Worm (Caenorhabditis elegans): ENCODE data around the gene phyh-1.

The phyh-1 gene

ce11 chrIV:17269042-17269441 is 9.8 kb upstream of the phyh-1 start, which contains the start of gene atgp-1:
Gene atgp-1 (plus strand): TSS chrIV:17269342.
- no peak for TF ChIP-seq nhr-12 (tag; optimal IDR thresholded peaks at IDR 0.05)
- TF ChIP-seq drap-1 (GFP tag; optimal IDR thresholded peaks at IDR 0.05) = no peak
- no peak for TF ChIP-seq tbx-8 (GFP tag; optimal IDR thresholded peaks at IDR 0.05)
- no peak for TF ChIP-seq sptf-1 (tag; optimal IDR thresholded peaks at IDR 0.05)
- no peak for TF ChIP-seq hlh-1 (tag; optimal IDR thresholded peaks at IDR 0.05)
- no peak for TF ChIP-seq unc-62 (GFP tag; optimal IDR thresholded peaks at IDR 0.05)
- no peak for TF ChIP-seq blmp-1 (tag; optimal IDR thresholded peaks at IDR 0.05)
- no peak for TF ChIP-seq lin-13 (tag; optimal IDR thresholded peaks at IDR 0.05)

ce11 chrIV:17268628-17269027 is 9.4 kb upstream of the phyh-1 start:
- TF ChIP-seq hlh-1 (tag; optimal IDR thresholded peaks at IDR 0.05) (peak; percentile 51), drap-1 (GFP tag; optimal IDR thresholded peaks at IDR 0.05) (no peak), sem-2 (GFP tag; optimal IDR thresholded peaks at IDR 0.05) (no peak), lin-32 (GFP tag; optimal IDR thresholded peaks at IDR 0.05) (no peak), unc-120 (tag; optimal IDR thresholded peaks at IDR 0.05; ENCODE audit: poor library complexity, severe bottlenecking) (peak; percentile 57), blmp-1 (tag; optimal IDR thresholded peaks at IDR 0.05) (peak; percentile 8), tbx-8 (GFP tag; optimal IDR thresholded peaks at IDR 0.05) (no peak), lsy-2 (tag; optimal IDR thresholded peaks at IDR 0.05) (peak; percentile 14), sptf-1 (tag; optimal IDR thresholded peaks at IDR 0.05) (no peak), ces-1 (GFP tag; optimal IDR thresholded peaks at IDR 0.05) (peak; percentile 93), nhr-237 (tag; optimal IDR thresholded peaks at IDR 0.05) (peak; percentile 3), ham-2 (GFP tag; optimal IDR thresholded peaks at IDR 0.05) (no peak), unc-62 (GFP tag; optimal IDR thresholded peaks at IDR 0.05) (peak; percentile 78), cnd-1 (tag; optimal IDR thresholded peaks at IDR 0.05) (peak; percentile 5), mls-2 (tag; optimal IDR thresholded peaks at IDR 0.05) (peak; percentile 13), mab-5 (tag; optimal IDR thresholded peaks at IDR 0.05) (peak; percentile 48)

DNA sequence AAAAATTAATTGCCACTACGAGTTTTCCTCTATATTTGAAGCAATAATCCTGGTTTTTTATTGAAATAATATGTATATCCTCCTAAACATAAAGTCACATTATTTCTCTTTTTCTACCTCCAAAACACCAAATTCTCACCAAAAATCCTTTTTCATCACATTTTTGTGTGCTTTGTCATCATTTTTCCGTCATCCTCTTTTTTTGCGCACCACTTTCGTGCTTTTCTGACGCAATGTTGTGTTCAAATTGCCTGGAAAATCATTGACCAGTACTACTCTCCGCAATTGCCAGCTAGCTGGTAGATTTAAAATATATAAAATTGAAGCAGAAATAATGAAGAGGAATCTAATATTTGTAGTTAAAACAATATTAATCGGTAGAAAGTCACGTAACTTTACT is 8.9 kb upstream of the phyh-1 start:
- no peak for TF ChIP-seq ceh-43 (GFP tag; optimal IDR thresholded peaks at IDR 0.05)
- no peak for TF ChIP-seq drap-1 (GFP tag; optimal IDR thresholded peaks at IDR 0.05)
- no peak for TF ChIP-seq nhr-2 (tag; optimal IDR thresholded peaks at IDR 0.05)
- no peak for TF ChIP-seq tbx-8 (GFP tag; optimal IDR thresholded peaks at IDR 0.05)
- no peak for TF ChIP-seq ham-2 (GFP tag; optimal IDR thresholded peaks at IDR 0.05)
- no peak for TF ChIP-seq mls-2 (tag; optimal IDR thresholded peaks at IDR 0.05)
- TF ChIP-seq elt-3 (tag; optimal IDR thresholded peaks at IDR 0.05) = no peak
- no peak for TF ChIP-seq snpc-4 (tag; optimal IDR thresholded peaks at IDR 0.05)
- no peak for TF ChIP-seq cnd-1 (tag; optimal IDR thresholded peaks at IDR 0.05)
- TF ChIP-seq lin-32 (GFP tag; optimal IDR thresholded peaks at IDR 0.05) = no peak
- TF ChIP-seq bed-3 (GFP tag; optimal IDR thresholded peaks at IDR 0.05) = no peak
- no peak for TF ChIP-seq mep-1 (tag; optimal IDR thresholded peaks at IDR 0.05)
- no peak for TF ChIP-seq flh-1 (GFP tag; optimal IDR thresholded peaks at IDR 0.05)
- no peak for TF ChIP-seq ceh-39 (tag; optimal IDR thresholded peaks at IDR 0.05)
- TF ChIP-seq ceh-83 (GFP tag; optimal IDR thresholded peaks at IDR 0.05) = no peak
- no peak for TF ChIP-seq elt-1 (tag; optimal IDR thresholded peaks at IDR 0.05; ENCODE audit: borderline replicate concordance, insufficient read depth)
- no peak for TF ChIP-seq mab-5 (tag; optimal IDR thresholded peaks at IDR 0.05)
- no peak for TF ChIP-seq nhr-12 (tag; optimal IDR thresholded peaks at IDR 0.05)
- TF ChIP-seq unc-120 (tag; optimal IDR thresholded peaks at IDR 0.05; ENCODE audit: poor library complexity, severe bottlenecking) = no peak
- no peak for TF ChIP-seq nhr-76 (tag; optimal IDR thresholded peaks at IDR 0.05)

DNA sequence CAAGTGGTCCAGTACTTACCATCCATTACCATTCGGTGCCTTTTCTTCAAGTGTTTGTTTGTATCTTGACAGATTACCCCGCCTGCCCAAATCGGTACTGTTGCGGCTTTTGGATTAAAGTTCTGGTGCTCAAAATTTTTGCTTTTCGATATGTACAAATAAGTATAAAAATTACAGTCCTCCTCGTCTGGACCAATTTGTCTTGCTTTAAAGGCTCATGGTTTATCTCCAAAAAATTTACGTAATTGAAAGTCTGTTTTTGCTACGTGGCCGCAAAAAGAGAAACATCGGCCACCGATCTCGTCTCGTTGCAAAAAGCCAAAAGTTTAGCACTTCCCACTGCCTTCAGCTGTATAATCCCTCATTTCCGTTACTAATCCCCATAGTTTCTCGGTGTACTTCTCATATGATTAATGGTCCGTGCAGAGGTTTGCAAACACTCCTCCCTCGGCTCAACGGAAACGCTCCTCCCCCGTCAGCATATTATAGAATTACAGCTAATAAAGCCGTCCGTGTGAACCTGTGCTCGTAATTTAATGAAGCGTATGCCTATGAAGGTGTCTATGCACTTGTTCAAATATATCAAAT is 8.2 kb upstream of the phyh-1 start:
- TF ChIP-seq ces-1 (GFP tag; optimal IDR thresholded peaks at IDR 0.05) (peak; percentile 44), ham-2 (GFP tag; optimal IDR thresholded peaks at IDR 0.05) (no peak), lin-32 (GFP tag; optimal IDR thresholded peaks at IDR 0.05) (no peak), nhr-2 (tag; optimal IDR thresholded peaks at IDR 0.05) (peak; percentile 2)

DNA sequence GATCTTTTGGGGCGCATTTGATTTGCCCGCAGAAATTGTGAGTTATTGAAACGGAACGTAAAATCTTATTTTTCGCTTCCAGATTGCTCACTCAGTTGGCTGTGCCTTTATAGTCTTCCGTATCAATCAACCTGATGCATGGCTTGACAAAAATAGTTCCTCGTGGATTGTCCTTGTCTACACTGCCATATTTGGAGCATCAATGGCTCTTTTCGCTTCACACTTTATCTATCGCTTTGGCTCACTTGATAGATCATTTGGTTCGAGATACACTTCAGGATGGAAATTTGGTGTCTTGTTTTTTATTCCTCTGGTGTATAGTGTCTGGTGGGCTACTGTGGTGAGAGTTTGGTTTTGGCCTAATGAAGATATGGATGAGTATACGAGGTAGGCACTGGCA is 6.5 kb upstream of the phyh-1 start:
- TF ChIP-seq mab-5 (tag; optimal IDR thresholded peaks at IDR 0.05) = no peak
- no peak for TF ChIP-seq pha-4 (tag; optimal IDR thresholded peaks at IDR 0.05)
- no peak for TF ChIP-seq hlh-1 (tag; optimal IDR thresholded peaks at IDR 0.05)
- TF ChIP-seq ceh-39 (tag; optimal IDR thresholded peaks at IDR 0.05) = no peak
- no peak for TF ChIP-seq ham-2 (GFP tag; optimal IDR thresholded peaks at IDR 0.05)
- no peak for TF ChIP-seq nhr-2 (tag; optimal IDR thresholded peaks at IDR 0.05)
- no peak for TF ChIP-seq unc-120 (tag; optimal IDR thresholded peaks at IDR 0.05; ENCODE audit: poor library complexity, severe bottlenecking)
- no peak for TF ChIP-seq nhr-76 (tag; optimal IDR thresholded peaks at IDR 0.05)

Measured in whole organism, mixed stage, embryonic.